Fruit fly (Drosophila melanogaster): Measurements from ENCODE around the gene CG44261.

dm6 chr3R:9393542-9394025 lies 14.4 kb downstream of the CG44261 start:
- TF ChIP-seq ss (GFP tag; optimal IDR thresholded peaks at IDR 0.05) (peak; percentile 97 to 98), Lpt (GFP tag; optimal IDR thresholded peaks at IDR 0.05) (peak; percentile 96), Blimp-1 (GFP tag; optimal IDR thresholded peaks at IDR 0.05) (peak; percentile 82), net (GFP tag; optimal IDR thresholded peaks at IDR 0.05) (peak; percentile 93), eg (GFP tag; IDR thresholded peaks at IDR 0.05) (peak; percentile 95), Hr38 (GFP tag; optimal IDR thresholded peaks at IDR 0.05) (no peak), acj6 (GFP tag; optimal IDR thresholded peaks at IDR 0.05) (peak; percentile 95), lz (GFP tag; optimal IDR thresholded peaks at IDR 0.05) (peak; percentile 91), Ets96B (tag; optimal IDR thresholded peaks at IDR 0.05) (peak; percentile 98), svp (GFP tag) (peak; percentile 94)
